Fruit fly (Drosophila melanogaster) whole organism, prepupa: ENCODE results near the gene CG7607.

ENCODE experiments used
- CG31627 ChIP-seq: fragments of 200-800 bp; sonication (Bioruptor generic); optimal IDR thresholded peaks from 3 replicates; lab custom pipeline; 2016; ENCODE audit warnings: missing biosample characterization, missing genetic modification characterization
- CG32006 ChIP-seq: fragments of 200-800 bp; sonication (Bioruptor generic); optimal IDR thresholded peaks from 3 replicates; lab custom pipeline; 2017; ENCODE audit warnings: missing biosample characterization, mild to moderate bottlenecking, missing genetic modification characterization
- Eip75B ChIP-seq: fragments of 200-800 bp; sonication (Bioruptor generic); optimal IDR thresholded peaks from 3 replicates; lab custom pipeline; 2016; ENCODE audit warnings: missing biosample characterization, missing genetic modification characterization
- OdsH ChIP-seq: fragments of 200-800 bp; sonication (Bioruptor generic); optimal IDR thresholded peaks from 3 replicates; lab custom pipeline; 2016; ENCODE audit warnings: missing biosample characterization, missing genetic modification characterization
- dac ChIP-seq: fragments of 200-800 bp; sonication (Bioruptor generic); optimal IDR thresholded peaks from 2 replicates; lab custom pipeline; 2017; ENCODE audit warnings: missing biosample characterization, mild to moderate bottlenecking, missing genetic modification characterization
- fd85E ChIP-seq: fragments of 200-800 bp; sonication (Bioruptor generic); optimal IDR thresholded peaks from 3 replicates; lab custom pipeline; 2016; ENCODE audit warnings: missing biosample characterization, missing genetic modification characterization
- net ChIP-seq: fragments of 200-800 bp; sonication (Bioruptor generic); optimal IDR thresholded peaks from 3 replicates; lab custom pipeline; 2016; ENCODE audit warnings: missing biosample characterization, missing genetic modification characterization
- svp ChIP-seq: fragments of 200-800 bp; sonication (Bioruptor generic); peaks from one replicate; lab custom pipeline; 2016; ENCODE audit warnings: missing biosample characterization, missing genetic modification characterization

DNA sequence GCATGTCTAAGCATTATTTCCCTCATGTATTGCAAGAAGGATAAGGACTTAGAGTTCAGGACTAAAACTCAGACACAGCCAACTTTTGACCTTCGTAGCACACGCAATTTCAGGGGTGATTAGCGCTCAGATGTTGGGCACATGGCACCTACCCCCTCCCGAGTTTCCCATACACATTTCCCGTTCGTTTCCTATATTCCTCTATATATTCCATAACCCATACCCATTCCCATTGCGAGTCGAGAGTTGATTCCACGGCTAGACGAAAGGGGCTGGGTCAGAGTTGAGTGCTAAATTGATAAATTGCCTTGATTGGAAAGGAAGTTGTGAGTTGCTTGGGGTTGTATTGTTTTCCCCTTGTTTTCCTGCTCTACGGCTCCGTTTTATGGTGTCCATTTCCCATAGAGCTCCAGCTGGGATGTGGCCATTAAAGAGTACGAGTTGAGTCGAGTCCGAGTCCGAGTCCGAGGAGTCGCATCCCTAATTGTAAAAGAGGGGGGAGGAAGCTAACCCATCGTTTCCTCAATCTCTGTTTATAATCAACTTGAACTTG is 44.7 kb downstream of the CG7607 start:
- TF ChIP-seq dac (GFP tag; lab: Kevin White, UChicago) = no peak
- TF ChIP-seq CG32006 (GFP tag; lab: Kevin White, UChicago) = no peak
- no peak for TF ChIP-seq fd85E (GFP tag; lab: Kevin White, UChicago)
- no peak for TF ChIP-seq svp
- TF ChIP-seq CG31627 (GFP tag; lab: Kevin White, UChicago) = no peak
- TF ChIP-seq OdsH = no peak
- no peak for TF ChIP-seq net
- TF ChIP-seq Eip75B (GFP tag; lab: Kevin White, UChicago) = no peak
